ENCODE assay signal across 4 worm cellular contexts in the genomic region with DNA sequence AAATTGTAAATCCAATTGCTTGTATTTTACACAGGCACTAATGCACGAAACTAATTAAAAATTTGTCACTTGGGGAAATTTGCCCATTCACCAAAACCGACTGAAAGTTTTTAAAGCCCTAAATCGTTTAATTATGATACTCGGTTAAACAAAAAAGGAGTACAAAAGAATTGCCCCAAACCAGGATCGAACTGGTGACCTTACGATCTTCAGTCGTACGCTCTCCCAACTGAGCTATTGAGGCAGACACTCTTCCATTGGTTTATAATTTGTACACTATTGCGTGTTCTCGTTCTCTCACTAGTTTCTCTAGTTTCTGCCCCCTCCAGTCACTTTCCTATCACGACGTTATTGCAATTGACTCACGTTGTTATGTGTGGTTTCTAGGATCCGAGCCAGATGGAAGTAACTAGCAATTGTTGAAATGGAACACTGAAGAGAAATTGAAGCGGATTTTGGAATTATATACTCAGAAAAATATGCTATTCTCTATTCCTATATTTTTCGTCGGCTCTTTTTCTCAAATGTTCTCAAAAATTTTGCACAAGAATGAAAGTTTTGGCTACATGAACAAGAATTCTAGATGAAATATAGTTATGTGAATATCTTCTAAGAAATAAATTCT.
TF ChIP-seq lines count a peak whose summit lies in the region.

No protein-coding gene starts in this region.

TF ChIP-seq in whole organism, L2 larva, 48 proteins besides CTCF, POLR2A, EP300 and RAD21 (continues in another document):
- TF ChIP-seq crh-2 (tag; optimal IDR thresholded peaks at IDR 0.05; lab: Kevin White, UChicago) (peak; percentile 45), sem-4 (tag; optimal IDR thresholded peaks at IDR 0.05; lab: Kevin White, UChicago) (peak; percentile 25), gmeb-1 (tag; optimal IDR thresholded peaks at IDR 0.05; lab: Kevin White, UChicago) (peak; percentile 58), mbf-1 (tag; optimal IDR thresholded peaks at IDR 0.05; lab: Kevin White, UChicago) (no peak), F13H6.1 (tag; optimal IDR thresholded peaks at IDR 0.05; lab: Kevin White, UChicago) (peak; percentile 31), lsy-2 (tag; optimal IDR thresholded peaks at IDR 0.05; lab: Kevin White, UChicago) (peak in 1 of 2 experiments; percentile 27), skn-1 (tag; optimal IDR thresholded peaks at IDR 0.05; lab: Kevin White, UChicago) (no peak), nhr-12 (tag; optimal IDR thresholded peaks at IDR 0.05; lab: Kevin White, UChicago) (no peak), R02D3.7 (tag; optimal IDR thresholded peaks at IDR 0.05; lab: Kevin White, UChicago) (no peak), ceh-16 (tag; optimal IDR thresholded peaks at IDR 0.05; lab: Kevin White, UChicago) (no peak), elt-3 (tag; optimal IDR thresholded peaks at IDR 0.05; lab: Kevin White, UChicago) (no peak), egl-27 (tag; optimal IDR thresholded peaks at IDR 0.05; lab: Kevin White, UChicago) (peak; percentile 47), ztf-11 (tag; optimal IDR thresholded peaks at IDR 0.05; lab: Kevin White, UChicago) (no peak), nhr-129 (tag; optimal IDR thresholded peaks at IDR 0.05; lab: Kevin White, UChicago) (peak; percentile 83), ceh-82 (tag; optimal IDR thresholded peaks at IDR 0.05; lab: Kevin White, UChicago) (no peak), lin-39 (tag; optimal IDR thresholded peaks at IDR 0.05; lab: Kevin White, UChicago) (no peak), lin-13 (GFP tag; optimal IDR thresholded peaks at IDR 0.05; lab: Kevin White, UChicago) (peak; percentile 15), sma-9 (GFP tag; optimal IDR thresholded peaks at IDR 0.05; lab: Kevin White, UChicago) (peak; percentile 70), sma-9 (tag; optimal IDR thresholded peaks at IDR 0.05; lab: Kevin White, UChicago) (no peak), mdl-1 (tag; optimal IDR thresholded peaks at IDR 0.05; lab: Kevin White, UChicago) (no peak), nhr-21 (tag; optimal IDR thresholded peaks at IDR 0.05; lab: Kevin White, UChicago) (peak; percentile 35), fos-1 (tag; optimal IDR thresholded peaks at IDR 0.05; lab: Kevin White, UChicago) (peak; percentile 51)

TF ChIP-seq in whole organism, L4 larva, 104 proteins besides CTCF, POLR2A, EP300 and RAD21 (continues in another document):
- TF ChIP-seq sdz-12 (GFP tag; optimal IDR thresholded peaks at IDR 0.05; lab: Kevin White, UChicago) (peak; percentile 58), Y5F2A.4 (GFP tag; optimal IDR thresholded peaks at IDR 0.05; lab: Kevin White, UChicago) (peak; percentile 29), ceh-20 (GFP tag; IDR thresholded peaks at IDR 0.05; lab: Robert Waterston, UW) (0 out of 2 replicates have a peak, but pooled peaks have one; percentile 60), tra-1 (GFP tag; IDR thresholded peaks at IDR 0.05; lab: Robert Waterston, UW) (0 out of 2 replicates have a peak, but pooled peaks have one; percentile 31), hlh-11 (tag; optimal IDR thresholded peaks at IDR 0.05; lab: Kevin White, UChicago) (no peak), T26A8.4 (GFP tag; IDR thresholded peaks at IDR 0.05; lab: Robert Waterston, UW) (no peak), Y75B8A.6 (GFP tag; IDR thresholded peaks at IDR 0.05; lab: Robert Waterston, UW) (0 out of 2 replicates have a peak, but pooled peaks have one; percentile 13), php-3 (GFP tag; IDR thresholded peaks at IDR 0.05; lab: Robert Waterston, UW) (no peak; the same call in 1 of the 2 replicates), zip-2 (tag; optimal IDR thresholded peaks at IDR 0.05; lab: Kevin White, UChicago) (peak; percentile 39), gei-8 (GFP tag; optimal IDR thresholded peaks at IDR 0.05; lab: Kevin White, UChicago) (peak; percentile 65), nhr-111 (GFP tag; optimal IDR thresholded peaks at IDR 0.05; lab: Kevin White, UChicago) (peak; percentile 68), fos-1 (tag; optimal IDR thresholded peaks at IDR 0.05; lab: Kevin White, UChicago) (no peak), dpl-1 (GFP tag; optimal IDR thresholded peaks at IDR 0.05; lab: Kevin White, UChicago) (peak; percentile 20), dmd-6 (GFP tag; IDR thresholded peaks at IDR 0.05; lab: Robert Waterston, UW) (peak; percentile 57), ceh-32 (tag; optimal IDR thresholded peaks at IDR 0.05; lab: Kevin White, UChicago; ENCODE audit: poor library complexity) (no peak), lir-3 (tag; optimal IDR thresholded peaks at IDR 0.05; lab: Kevin White, UChicago) (peak; percentile 55), dve-1 (tag; optimal IDR thresholded peaks at IDR 0.05; lab: Kevin White, UChicago; ENCODE audit: insufficient read depth) (peak; percentile 58), F44E2.7 (GFP tag; IDR thresholded peaks at IDR 0.05; lab: Robert Waterston, UW) (peak; percentile 86; the same call in 1 of the 2 replicates), aha-1 (tag; lab: Kevin White, UChicago) (peak; percentile 98), lin-29 (GFP tag; IDR thresholded peaks at IDR 0.05; lab: Robert Waterston, UW) (peak; percentile 33; the same call in 1 of the 2 replicates)

TF ChIP-seq in whole organism, late embryonic, 69 proteins besides CTCF, POLR2A, EP300 and RAD21 (continues in another document):
- TF ChIP-seq dmd-4 (tag; optimal IDR thresholded peaks at IDR 0.05; lab: Kevin White, UChicago; ENCODE audit: borderline replicate concordance) (no peak), hlh-8 (tag; optimal IDR thresholded peaks at IDR 0.05; lab: Kevin White, UChicago) (no peak), syd-9 (tag; optimal IDR thresholded peaks at IDR 0.05; lab: Kevin White, UChicago) (peak; percentile 35), T23F11.4 (GFP tag; optimal IDR thresholded peaks at IDR 0.05; lab: Kevin White, UChicago) (peak; percentile 68), ceh-9 (tag; optimal IDR thresholded peaks at IDR 0.05; lab: Kevin White, UChicago) (peak; percentile 51), ceh-48 (tag; optimal IDR thresholded peaks at IDR 0.05; lab: Kevin White, UChicago) (peak; percentile 60), odd-2 (tag; optimal IDR thresholded peaks at IDR 0.05; lab: Kevin White, UChicago) (no peak), pros-1 (tag; optimal IDR thresholded peaks at IDR 0.05; lab: Kevin White, UChicago) (no peak), madf-2 (tag; optimal IDR thresholded peaks at IDR 0.05; lab: Kevin White, UChicago) (peak; percentile 57), ceh-6 (GFP tag; optimal IDR thresholded peaks at IDR 0.05; lab: Kevin White, UChicago) (peak; percentile 77), sox-4 (tag; optimal IDR thresholded peaks at IDR 0.05; lab: Kevin White, UChicago) (peak; percentile 67), ceh-30 (tag; optimal IDR thresholded peaks at IDR 0.05; lab: Kevin White, UChicago) (peak; percentile 45), pha-2 (tag; optimal IDR thresholded peaks at IDR 0.05; lab: Kevin White, UChicago) (peak; percentile 79), fax-1 (tag; optimal IDR thresholded peaks at IDR 0.05; lab: Kevin White, UChicago) (peak; percentile 60), ceh-45 (GFP tag; IDR thresholded peaks at IDR 0.05; lab: Robert Waterston, UW) (peak; percentile 56; the same call in 1 of the 2 replicates), ttx-3 (tag; optimal IDR thresholded peaks at IDR 0.05; lab: Kevin White, UChicago) (peak; percentile 61), ceh-24 (tag; optimal IDR thresholded peaks at IDR 0.05; lab: Kevin White, UChicago) (peak; percentile 39), nhr-11 (tag; optimal IDR thresholded peaks at IDR 0.05; lab: Kevin White, UChicago) (no peak), pqm-1 (tag; optimal IDR thresholded peaks at IDR 0.05; lab: Kevin White, UChicago) (no peak), ceh-22 (tag; optimal IDR thresholded peaks at IDR 0.05; lab: Kevin White, UChicago) (no peak), sdc-2 (tag; optimal IDR thresholded peaks at IDR 0.05; lab: Kevin White, UChicago) (peak; percentile 80), rnt-1 (tag; optimal IDR thresholded peaks at IDR 0.05; lab: Kevin White, UChicago) (peak; percentile 32), unc-42 (tag; optimal IDR thresholded peaks at IDR 0.05; lab: Kevin White, UChicago) (peak; percentile 26)

TF ChIP-seq in whole organism, mixed stage, embryonic, 35 proteins besides CTCF, POLR2A, EP300 and RAD21 (continues in another document):
- TF ChIP-seq cnd-1 (tag; optimal IDR thresholded peaks at IDR 0.05; lab: Kevin White, UChicago), result peak; percentile 76
- TF ChIP-seq blmp-1 (tag; optimal IDR thresholded peaks at IDR 0.05; lab: Kevin White, UChicago), result no peak
- TF ChIP-seq ceh-83 (GFP tag; optimal IDR thresholded peaks at IDR 0.05; lab: Kevin White, UChicago), result peak; percentile 86
- no peak for TF ChIP-seq nhr-76 (tag; optimal IDR thresholded peaks at IDR 0.05; lab: Kevin White, UChicago)
- TF ChIP-seq sptf-1 (tag; optimal IDR thresholded peaks at IDR 0.05; lab: Kevin White, UChicago), result peak; percentile 83
- TF ChIP-seq ceh-43 (GFP tag; optimal IDR thresholded peaks at IDR 0.05; lab: Kevin White, UChicago), result peak; percentile 86
- no peak for TF ChIP-seq ceh-39 (tag; optimal IDR thresholded peaks at IDR 0.05; lab: Kevin White, UChicago)
- TF ChIP-seq ces-1 (GFP tag; optimal IDR thresholded peaks at IDR 0.05; lab: Kevin White, UChicago), result no peak
- peak; percentile 15 for TF ChIP-seq pha-4 (tag; optimal IDR thresholded peaks at IDR 0.05; lab: Kevin White, UChicago)
- no peak for TF ChIP-seq lin-13 (tag; optimal IDR thresholded peaks at IDR 0.05; lab: Kevin White, UChicago)
- peak; percentile 72 for TF ChIP-seq lin-32 (GFP tag; optimal IDR thresholded peaks at IDR 0.05; lab: Kevin White, UChicago)
- TF ChIP-seq tbx-8 (GFP tag; optimal IDR thresholded peaks at IDR 0.05; lab: Kevin White, UChicago), result peak; percentile 62
- no peak for TF ChIP-seq lsy-2 (tag; optimal IDR thresholded peaks at IDR 0.05; lab: Kevin White, UChicago)
- TF ChIP-seq drap-1 (GFP tag; optimal IDR thresholded peaks at IDR 0.05; lab: Kevin White, UChicago), result peak; percentile 85
- TF ChIP-seq elt-1 (tag; optimal IDR thresholded peaks at IDR 0.05; lab: Kevin White, UChicago; ENCODE audit: borderline replicate concordance, insufficient read depth), result no peak
- TF ChIP-seq nhr-28 (tag; optimal IDR thresholded peaks at IDR 0.05; lab: Kevin White, UChicago), result no peak
- no peak for TF ChIP-seq nhr-12 (tag; optimal IDR thresholded peaks at IDR 0.05; lab: Kevin White, UChicago)
- peak; percentile 72 for TF ChIP-seq bed-3 (GFP tag; optimal IDR thresholded peaks at IDR 0.05; lab: Kevin White, UChicago)
- no peak for TF ChIP-seq snpc-4 (tag; optimal IDR thresholded peaks at IDR 0.05; lab: Kevin White, UChicago)
- TF ChIP-seq unc-62 (GFP tag; optimal IDR thresholded peaks at IDR 0.05; lab: Kevin White, UChicago), result peak; percentile 30
- peak; percentile 53 for TF ChIP-seq flh-1 (GFP tag; optimal IDR thresholded peaks at IDR 0.05; lab: Kevin White, UChicago)
- TF ChIP-seq M03D4.4 (tag; optimal IDR thresholded peaks at IDR 0.05; lab: Kevin White, UChicago), result peak; percentile 79
- TF ChIP-seq sem-2 (GFP tag; optimal IDR thresholded peaks at IDR 0.05; lab: Kevin White, UChicago), result peak; percentile 75
- TF ChIP-seq zip-8 (tag; optimal IDR thresholded peaks at IDR 0.05; lab: Kevin White, UChicago), result no peak
- peak; percentile 19 for TF ChIP-seq hlh-1 (tag; optimal IDR thresholded peaks at IDR 0.05; lab: Kevin White, UChicago)
- TF ChIP-seq mls-2 (tag; optimal IDR thresholded peaks at IDR 0.05; lab: Kevin White, UChicago), result peak; percentile 72
- peak; percentile 25 for TF ChIP-seq mep-1 (tag; optimal IDR thresholded peaks at IDR 0.05; lab: Kevin White, UChicago)
